Worm (Caenorhabditis elegans): Measurements from ENCODE around the gene far-2.

ce11 chrIII:9053740-9054252 lies 27.8 kb upstream of the far-2 start, which contains the start of gene R107.5:
- TF ChIP-seq sea-1 (GFP tag; conservative IDR thresholded peaks at IDR 0.05) (0 out of 2 replicates have a peak, but pooled peaks have one; percentile 11), flt-1 (GFP tag; IDR thresholded peaks at IDR 0.05) (peak; percentile 24; the same call in 1 of the 2 replicates), hmg-4 (GFP tag; optimal IDR thresholded peaks at IDR 0.05) (peak; percentile 47), ama-1 (optimal IDR thresholded peaks at IDR 0.05) (no peak), ets-7 (tag; optimal IDR thresholded peaks at IDR 0.05) (no peak), tra-4 (tag; optimal IDR thresholded peaks at IDR 0.05) (peak; percentile 58), scrt-1 (GFP tag; IDR thresholded peaks at IDR 0.05) (no peak)

All from whole organism, early embryonic.